Worm (Caenorhabditis elegans): Measurements from ENCODE around the gene F49C12.6.
A peak's percentile ranks its signal among the peaks of the same experiment; 100 is the strongest.

F49C12.6 gene

ce11 chrIV:9308975-9309374, at the start of gene F49C12.6:
Gene F49C12.6 (minus strand): TSS chrIV:9309075.
- no peak for TF ChIP-seq lin-13 (tag; optimal IDR thresholded peaks at IDR 0.05)
- no peak for TF ChIP-seq ceh-43 (GFP tag; optimal IDR thresholded peaks at IDR 0.05)
- no peak for TF ChIP-seq drap-1 (GFP tag; optimal IDR thresholded peaks at IDR 0.05)
- no peak for TF ChIP-seq mls-2 (tag; optimal IDR thresholded peaks at IDR 0.05)

- no peak for TF ChIP-seq ceh-83 (GFP tag; optimal IDR thresholded peaks at IDR 0.05)
- no peak for TF ChIP-seq ceh-39 (tag; optimal IDR thresholded peaks at IDR 0.05)
Measured at ce11 chrIV:9353728-9354127, 44.9 kb upstream of the F49C12.6 start.

ce11 chrIV:9343102-9343599, 34.3 kb upstream of the F49C12.6 start, which contains the start of gene pigc-1:
Gene pigc-1 (minus strand): TSS chrIV:9343152.
- TF ChIP-seq ceh-83 (GFP tag; optimal IDR thresholded peaks at IDR 0.05) (no peak), snpc-4 (tag; optimal IDR thresholded peaks at IDR 0.05) (no peak), nhr-12 (tag; optimal IDR thresholded peaks at IDR 0.05) (no peak)

ce11 chrIV:9341591-9341990, 32.7 kb upstream of the F49C12.6 start, which contains the start of gene vps-26:
Gene vps-26 (minus strand): TSS chrIV:9341790.
- peak; percentile 5 for TF ChIP-seq ces-1 (GFP tag; optimal IDR thresholded peaks at IDR 0.05)
- peak; percentile 7 for TF ChIP-seq mep-1 (tag; optimal IDR thresholded peaks at IDR 0.05)
- no peak for TF ChIP-seq pha-4 (tag; optimal IDR thresholded peaks at IDR 0.05)

ce11 chrIV:9339205-9339604, 30.3 kb upstream of the F49C12.6 start, which contains the start of gene T20D3.6:
Gene T20D3.6 (minus strand): TSS chrIV:9339305.
- TF ChIP-seq lin-32 (GFP tag; optimal IDR thresholded peaks at IDR 0.05) (no peak), elt-3 (tag; optimal IDR thresholded peaks at IDR 0.05) (no peak), pha-4 (tag; optimal IDR thresholded peaks at IDR 0.05) (no peak), nhr-76 (tag; optimal IDR thresholded peaks at IDR 0.05) (no peak), ham-2 (GFP tag; optimal IDR thresholded peaks at IDR 0.05) (no peak), snpc-4 (tag; optimal IDR thresholded peaks at IDR 0.05) (no peak), nhr-12 (tag; optimal IDR thresholded peaks at IDR 0.05) (no peak), mls-2 (tag; optimal IDR thresholded peaks at IDR 0.05) (no peak), elt-1 (tag; optimal IDR thresholded peaks at IDR 0.05; ENCODE audit: borderline replicate concordance, insufficient read depth) (no peak), tbx-8 (GFP tag; optimal IDR thresholded peaks at IDR 0.05) (no peak), ztf-11 (tag; optimal IDR thresholded peaks at IDR 0.05) (no peak), hlh-1 (tag; optimal IDR thresholded peaks at IDR 0.05) (no peak), zip-8 (tag; optimal IDR thresholded peaks at IDR 0.05) (no peak), lin-13 (tag; optimal IDR thresholded peaks at IDR 0.05) (no peak), mab-5 (tag; optimal IDR thresholded peaks at IDR 0.05) (no peak)

ce11 chrIV:9336538-9337090, 27.7 kb upstream of the F49C12.6 start, which contains the start of gene T20D3.5:
Gene T20D3.5 (plus strand): TSS chrIV:9337040.
- TF ChIP-seq lsy-2 (tag; optimal IDR thresholded peaks at IDR 0.05) (no peak), pha-4 (tag; optimal IDR thresholded peaks at IDR 0.05) (no peak), mep-1 (tag; optimal IDR thresholded peaks at IDR 0.05) (no peak), ham-2 (GFP tag; optimal IDR thresholded peaks at IDR 0.05) (no peak), nhr-237 (tag; optimal IDR thresholded peaks at IDR 0.05) (no peak)

ce11 chrIV:9335552-9336251, 26.8 kb upstream of the F49C12.6 start, which contains the start of the genes coa-4 and T20D3.14:
Gene coa-4 (minus strand): TSS chrIV:9335602.
Gene T20D3.14 (minus strand): TSS chrIV:9335909.
- TF ChIP-seq lin-13 (tag; optimal IDR thresholded peaks at IDR 0.05): no peak
- TF ChIP-seq nhr-12 (tag; optimal IDR thresholded peaks at IDR 0.05): no peak
- TF ChIP-seq cnd-1 (tag; optimal IDR thresholded peaks at IDR 0.05): no peak
- no peak for TF ChIP-seq ham-2 (GFP tag; optimal IDR thresholded peaks at IDR 0.05)
- TF ChIP-seq unc-39 (tag; optimal IDR thresholded peaks at IDR 0.05): no peak
- TF ChIP-seq ztf-11 (tag; optimal IDR thresholded peaks at IDR 0.05): no peak
- no peak for TF ChIP-seq snpc-4 (tag; optimal IDR thresholded peaks at IDR 0.05)
- no peak for TF ChIP-seq bed-3 (GFP tag; optimal IDR thresholded peaks at IDR 0.05)
- TF ChIP-seq nhr-2 (tag; optimal IDR thresholded peaks at IDR 0.05): no peak
- no peak for TF ChIP-seq blmp-1 (tag; optimal IDR thresholded peaks at IDR 0.05)
- TF ChIP-seq lin-32 (GFP tag; optimal IDR thresholded peaks at IDR 0.05): no peak
- no peak for TF ChIP-seq ceh-43 (GFP tag; optimal IDR thresholded peaks at IDR 0.05)
- TF ChIP-seq lsy-2 (tag; optimal IDR thresholded peaks at IDR 0.05): no peak
- TF ChIP-seq tbx-8 (GFP tag; optimal IDR thresholded peaks at IDR 0.05): no peak
- no peak for TF ChIP-seq mep-1 (tag; optimal IDR thresholded peaks at IDR 0.05)
- TF ChIP-seq elt-1 (tag; optimal IDR thresholded peaks at IDR 0.05; ENCODE audit: borderline replicate concordance, insufficient read depth): no peak
- TF ChIP-seq sem-2 (GFP tag; optimal IDR thresholded peaks at IDR 0.05): no peak
- TF ChIP-seq mab-5 (tag; optimal IDR thresholded peaks at IDR 0.05): no peak
- no peak for TF ChIP-seq mls-2 (tag; optimal IDR thresholded peaks at IDR 0.05)
- no peak for TF ChIP-seq nhr-237 (tag; optimal IDR thresholded peaks at IDR 0.05)

Data from whole organism, mixed stage, embryonic.